Fruit fly (Drosophila melanogaster) whole organism, embryonic: ENCODE data around the gene Or85a.

Experiments used
- Aef1 ChIP-seq: fragments of 200-800 bp; sonication (Bioruptor generic); IDR thresholded peaks from 3 replicates; pipeline ENCODE4 v1.3.6; 2022; ENCODE audit warnings: missing biosample characterization, missing genetic modification characterization
- CG1024 ChIP-seq: fragments of 200-800 bp; sonication (Bioruptor generic); IDR thresholded peaks from 2 replicates; pipeline ENCODE4 v1.3.6; 2022; ENCODE audit warnings: missing biosample characterization, missing genetic modification characterization
- CG10321 ChIP-seq: fragments of 200-800 bp; sonication (Bioruptor generic); IDR thresholded peaks from 2 replicates; pipeline ENCODE4 v1.3.6; 2022; ENCODE audit warnings: missing biosample characterization, missing genetic modification characterization
- CG10543 ChIP-seq: fragments of 200-800 bp; sonication (Bioruptor generic); optimal IDR thresholded peaks from 3 replicates; lab custom pipeline; 2017; ENCODE audit warnings: missing biosample characterization, mild to moderate bottlenecking, missing genetic modification characterization, moderate library complexity
- CG11247 ChIP-seq: fragments of 200-800 bp; sonication (Bioruptor generic); IDR thresholded peaks from 2 replicates; pipeline ENCODE4 v1.3.6; 2022; ENCODE audit warnings: missing biosample characterization, missing genetic modification characterization
- CG12155 ChIP-seq: fragments of 200-800 bp; sonication (Bioruptor generic); optimal IDR thresholded peaks from 3 replicates; lab custom pipeline; 2016; ENCODE audit warnings: missing biosample characterization, missing genetic modification characterization
- CG13775 ChIP-seq: fragments of 200-800 bp; sonication (Bioruptor generic); optimal IDR thresholded peaks from 3 replicates; lab custom pipeline; 2017; ENCODE audit warnings: missing biosample characterization, mild to moderate bottlenecking, missing genetic modification characterization
- CG15011 ChIP-seq: fragments of 200-800 bp; sonication (Bioruptor generic); optimal IDR thresholded peaks from 3 replicates; lab custom pipeline; 2018; ENCODE audit warnings: missing biosample characterization, mild to moderate bottlenecking, missing genetic modification characterization
- CG1647 ChIP-seq: fragments of 200-800 bp; sonication (Bioruptor generic); optimal IDR thresholded peaks from 3 replicates; lab custom pipeline; 2016; ENCODE audit warnings: missing biosample characterization, missing genetic modification characterization
- CG17385 ChIP-seq: fragments of 200-800 bp; sonication (Bioruptor generic); optimal IDR thresholded peaks from 3 replicates; lab custom pipeline; 2018; ENCODE audit warnings: missing biosample characterization, mild to moderate bottlenecking, missing genetic modification characterization
- CG32772 ChIP-seq: fragments of 200-800 bp; sonication (Bioruptor generic); IDR thresholded peaks from 2 replicates; pipeline ENCODE4 v1.3.6; 2022; ENCODE audit warnings: missing biosample characterization, missing genetic modification characterization
- CG4328 ChIP-seq: fragments of 200-800 bp; sonication (Bioruptor generic); optimal IDR thresholded peaks from 3 replicates; lab custom pipeline; 2017; ENCODE audit warnings: missing biosample characterization, missing genetic modification reagents, missing genetic modification characterization
- CG5245 ChIP-seq: fragments of 200-800 bp; sonication (Bioruptor generic); optimal IDR thresholded peaks from 3 replicates; lab custom pipeline; 2016; ENCODE audit warnings: missing biosample characterization, missing genetic modification characterization
- CG6683 ChIP-seq: fragments of 200-800 bp; sonication (Bioruptor generic); optimal IDR thresholded peaks from 2 replicates; lab custom pipeline; 2017; ENCODE audit warnings: missing biosample characterization, mild to moderate bottlenecking, missing genetic modification characterization, missing genetic modification reagents
- CG7556 ChIP-seq: fragments of 200-800 bp; sonication (Bioruptor generic); optimal IDR thresholded peaks from 2 replicates; lab custom pipeline; 2017; ENCODE audit warnings: missing biosample characterization, mild to moderate bottlenecking, missing genetic modification characterization
- CG7786 ChIP-seq: fragments of 200-800 bp; sonication (Bioruptor generic); optimal IDR thresholded peaks from 2 replicates; lab custom pipeline; 2016; ENCODE audit warnings: missing biosample characterization, missing genetic modification characterization
- E2f2 ChIP-seq: fragments of 200-800 bp; sonication (Bioruptor generic); IDR thresholded peaks from 2 replicates; pipeline ENCODE4 v1.3.6; 2022; ENCODE audit warnings: missing biosample characterization, missing genetic modification characterization
- Fer2 ChIP-seq: fragments of 200-800 bp; sonication (Bioruptor generic); optimal IDR thresholded peaks from 2 replicates; lab custom pipeline; 2018; ENCODE audit warnings: missing biosample characterization, mild to moderate bottlenecking, missing genetic modification characterization, moderate library complexity
- HmgD ChIP-seq: fragments of 200-800 bp; sonication (Bioruptor generic); optimal IDR thresholded peaks from 3 replicates; lab custom pipeline; 2016; ENCODE audit warnings: missing biosample characterization, missing genetic modification characterization
- Hmx ChIP-seq: fragments of 200-800 bp; sonication (Bioruptor generic); optimal IDR thresholded peaks from 2 replicates; lab custom pipeline; 2016; ENCODE audit warnings: missing biosample characterization, missing genetic modification characterization
- Mes4 ChIP-seq: fragments of 200-800 bp; sonication (Bioruptor generic); optimal IDR thresholded peaks from 2 replicates; lab custom pipeline; 2016; ENCODE audit warnings: missing biosample characterization, missing genetic modification characterization
- Nf-YA ChIP-seq: fragments of 200-800 bp; sonication (Bioruptor generic); IDR thresholded peaks from 2 replicates; pipeline ENCODE4 v1.3.6; 2022; ENCODE audit warnings: missing biosample characterization, missing genetic modification characterization
- Rfx ChIP-seq: fragments of 200-800 bp; sonication (Bioruptor generic); IDR thresholded peaks from 2 replicates; pipeline ENCODE4 v1.3.6; 2022; ENCODE audit warnings: missing biosample characterization, missing genetic modification characterization
- Sox100B ChIP-seq: fragments of 200-800 bp; sonication (Bioruptor generic); optimal IDR thresholded peaks from 3 replicates; lab custom pipeline; 2018; ENCODE audit warnings: missing biosample characterization, mild to moderate bottlenecking, missing genetic modification characterization
- Ssrp ChIP-seq: fragments of 200-800 bp; sonication (Bioruptor generic); optimal IDR thresholded peaks from 2 replicates; lab custom pipeline; 2018; ENCODE audit warnings: missing biosample characterization, mild to moderate bottlenecking, missing genetic modification characterization, moderate library complexity
- Trl ChIP-seq, 3 experiments: fragments of >200 bp in 2 of 3; fragments of 200-800 bp in 1 of 3; sonication (Bioruptor generic) in 1 of 3; optimal IDR thresholded peaks; 2 replicates in 1 of 3; 3 replicates in 2 of 3; lab custom pipeline; 2016 to 2017; ENCODE audit warnings: missing biosample characterization in 1 of 3, missing genetic modification characterization in 1 of 3
- aop ChIP-seq: fragments of 200-800 bp; sonication (Bioruptor generic); IDR thresholded peaks from 2 replicates; pipeline ENCODE4 v1.3.6; 2022; ENCODE audit warnings: missing biosample characterization, missing genetic modification characterization
- az2 ChIP-seq: fragments of 200-800 bp; sonication (Bioruptor generic); optimal IDR thresholded peaks from 3 replicates; lab custom pipeline; 2016; ENCODE audit warnings: missing biosample characterization, missing genetic modification characterization
- bcd ChIP-seq: fragments of 200-800 bp; sonication (Bioruptor generic); optimal IDR thresholded peaks from 2 replicates; lab custom pipeline; 2017; ENCODE audit warnings: missing biosample characterization, mild to moderate bottlenecking, missing genetic modification characterization
- ci ChIP-seq: fragments of 200-800 bp; sonication (Bioruptor generic); IDR thresholded peaks from 3 replicates; pipeline ENCODE4 v1.3.6; 2022; ENCODE audit warnings: missing biosample characterization, missing genetic modification characterization
- corto ChIP-seq: fragments of 200-800 bp; sonication (Bioruptor generic); optimal IDR thresholded peaks from 2 replicates; lab custom pipeline; 2016; ENCODE audit warnings: missing biosample characterization, mild to moderate bottlenecking, missing genetic modification characterization, moderate library complexity
- dati ChIP-seq: fragments of 200-800 bp; sonication (Bioruptor generic); IDR thresholded peaks from 2 replicates; pipeline ENCODE4 v1.3.6; 2022; ENCODE audit warnings: missing biosample characterization, missing genetic modification characterization
- dmrt11E ChIP-seq: fragments of 200-800 bp; sonication (Bioruptor generic); optimal IDR thresholded peaks from 3 replicates; lab custom pipeline; 2018; ENCODE audit warnings: missing biosample characterization, mild to moderate bottlenecking, missing genetic modification characterization, moderate library complexity
- en ChIP-seq: fragments of 200-800 bp; sonication (Bioruptor generic); optimal IDR thresholded peaks from 2 replicates; lab custom pipeline; 2016; ENCODE audit warnings: missing biosample characterization, missing genetic modification characterization
- esg ChIP-seq: fragments of 200-800 bp; sonication (Bioruptor generic); conservative IDR thresholded peaks from 2 replicates; pipeline ENCODE4 v1.3.6; 2022; ENCODE audit warnings: missing biosample characterization, missing genetic modification characterization
- fu2 ChIP-seq: fragments of 200-800 bp; sonication (Bioruptor generic); optimal IDR thresholded peaks from 2 replicates; lab custom pipeline; 2016; ENCODE audit warnings: missing biosample characterization, missing genetic modification characterization
- gcm2 ChIP-seq: fragments of 200-800 bp; sonication (Bioruptor generic); optimal IDR thresholded peaks from 2 replicates; lab custom pipeline; 2016; ENCODE audit warnings: missing biosample characterization, missing genetic modification characterization
- her ChIP-seq: fragments of 200-800 bp; sonication (Bioruptor generic); optimal IDR thresholded peaks from 2 replicates; lab custom pipeline; 2016; ENCODE audit warnings: missing biosample characterization, missing genetic modification characterization
- jing ChIP-seq: fragments of 200-800 bp; sonication (Bioruptor generic); optimal IDR thresholded peaks from 2 replicates; lab custom pipeline; 2018; ENCODE audit warnings: missing biosample characterization, mild to moderate bottlenecking, missing genetic modification characterization
- lola ChIP-seq, 3 experiments: fragments of >200 bp in 2 of 3; fragments of 200-800 bp in 1 of 3; sonication (Bioruptor generic) in 1 of 3; optimal IDR thresholded peaks; 2 replicates each; lab custom pipeline; 2017 to 2019; ENCODE audit warnings: missing biosample characterization in 3 of 3, missing genetic modification characterization in 3 of 3, mild to moderate bottlenecking in 1 of 3, moderate library complexity in 1 of 3
- mld ChIP-seq: fragments of 200-800 bp; sonication (Bioruptor generic); IDR thresholded peaks from 3 replicates; pipeline ENCODE4 v1.3.6; 2022; ENCODE audit warnings: missing biosample characterization, missing genetic modification characterization; ENCODE audit not compliant: partially characterized antibody
- nom ChIP-seq: fragments of 200-800 bp; sonication (Bioruptor generic); optimal IDR thresholded peaks from 2 replicates; lab custom pipeline; 2017; ENCODE audit warnings: missing biosample characterization, missing genetic modification characterization, mild to moderate bottlenecking, moderate library complexity, missing genetic modification reagents
- onecut ChIP-seq: fragments of 200-800 bp; sonication (Bioruptor generic); IDR thresholded peaks from 2 replicates; pipeline ENCODE4 v1.3.6; 2022; ENCODE audit warnings: missing biosample characterization, missing genetic modification characterization
- org-1 ChIP-seq: fragments of 200-800 bp; sonication (Bioruptor generic); optimal IDR thresholded peaks from 2 replicates; lab custom pipeline; 2017; ENCODE audit warnings: missing biosample characterization, missing genetic modification characterization
- pan ChIP-seq, 4 experiments: fragments of >200 bp in 3 of 4; fragments of 200-800 bp in 1 of 4; sonication (Bioruptor generic) in 1 of 4; optimal IDR thresholded peaks in 3 of 4; IDR thresholded peaks in 1 of 4; 2 replicates each; pipeline versions ENCODE4 v1.3.6 to Lab custom; 2017 to 2022; ENCODE audit warnings: missing biosample characterization in 2 of 4, missing genetic modification characterization in 2 of 4, mixed read lengths in 1 of 4
- phol ChIP-seq: fragments of 200-800 bp; sonication (Bioruptor generic); optimal IDR thresholded peaks from 3 replicates; lab custom pipeline; 2018; ENCODE audit warnings: missing biosample characterization, mild to moderate bottlenecking, missing genetic modification characterization, moderate library complexity
- row ChIP-seq: fragments of 200-800 bp; sonication (Bioruptor generic); IDR thresholded peaks from 3 replicates; pipeline ENCODE4 v1.3.6; 2022; ENCODE audit warnings: missing biosample characterization, missing genetic modification characterization
- seq ChIP-seq: fragments of 200-800 bp; sonication (Bioruptor generic); IDR thresholded peaks from 2 replicates; pipeline ENCODE4 v1.3.6; 2022; ENCODE audit warnings: missing biosample characterization, missing genetic modification characterization
- ssp ChIP-seq: fragments of 200-800 bp; sonication (Bioruptor generic); IDR thresholded peaks from 2 replicates; pipeline ENCODE4 v1.3.6; 2022; ENCODE audit warnings: missing biosample characterization, missing genetic modification characterization
- yki ChIP-seq: fragments of >200 bp; optimal IDR thresholded peaks from 3 replicates; lab custom pipeline; 2018

The Or85a gene

dm6 chr3R:8349449-8350115 is 28.0 kb downstream of the Or85a start, which contains the start of gene Atg13 (continued):
- no peak for TF ChIP-seq jing (GFP tag; lab: Kevin White, UChicago)
- no peak for TF ChIP-seq her (GFP tag; lab: Kevin White, UChicago)
- no peak for TF ChIP-seq CG11247 (GFP tag; lab: Robert Waterston, UW)
- no peak for TF ChIP-seq seq
- no peak for TF ChIP-seq Trl (optimal IDR thresholded peaks at IDR 0.05; lab: Kevin White, UChicago)
- TF ChIP-seq Trl (GFP tag; optimal IDR thresholded peaks at IDR 0.05; lab: Kevin White, UChicago), result no peak
- peak in 1 of 3 experiments; percentile 34 for TF ChIP-seq lola (GFP tag; optimal IDR thresholded peaks at IDR 0.05; lab: Kevin White, UChicago)
- TF ChIP-seq corto, result no peak
- no peak; the same call in 1 of the 2 replicates for TF ChIP-seq E2f2 (GFP tag; lab: Robert Waterston, UW)
- TF ChIP-seq Sox100B, result no peak
- TF ChIP-seq CG1024 (GFP tag; lab: Robert Waterston, UW), result peak; percentile 55; the same call in 1 of the 2 replicates
- no peak for TF ChIP-seq CG7786 (GFP tag; lab: Kevin White, UChicago)
- TF ChIP-seq Mes4 (GFP tag; lab: Kevin White, UChicago), result no peak
- no peak for TF ChIP-seq esg
- peak; percentile 39; the same call in 1 of the 3 replicates for TF ChIP-seq ci (GFP tag; lab: Robert Waterston, UW)
- TF ChIP-seq CG12155 (GFP tag; lab: Kevin White, UChicago), result peak; percentile 20
- no peak for TF ChIP-seq CG5245 (GFP tag; lab: Kevin White, UChicago)
- TF ChIP-seq CG32772 (GFP tag; lab: Robert Waterston, UW), result no peak
- no peak for TF ChIP-seq fu2 (GFP tag; lab: Kevin White, UChicago)
- peak; percentile 37 for TF ChIP-seq Rfx (GFP tag; lab: Robert Waterston, UW)
- peak; percentile 23 for TF ChIP-seq dmrt11E (tag; lab: Kevin White, UChicago)
- TF ChIP-seq CG17385, result no peak
- no peak for TF ChIP-seq CG7556 (GFP tag; lab: Kevin White, UChicago)
- TF ChIP-seq HmgD (GFP tag; lab: Kevin White, UChicago), result no peak
- TF ChIP-seq gcm2 (GFP tag; lab: Kevin White, UChicago), result no peak
- TF ChIP-seq aop (GFP tag; lab: Robert Waterston, UW), result no peak
- no peak for TF ChIP-seq CG15011 (GFP tag; lab: Kevin White, UChicago)
- no peak for TF ChIP-seq en (GFP tag; lab: Kevin White, UChicago)
- peak; percentile 94 for TF ChIP-seq ssp (GFP tag; lab: Robert Waterston, UW)
- TF ChIP-seq row (GFP tag; lab: Robert Waterston, UW), result peak; percentile 82
- TF ChIP-seq CG4328 (GFP tag; lab: Kevin White, UChicago), result no peak
- TF ChIP-seq Aef1 (GFP tag; lab: Robert Waterston, UW), result peak; percentile 34; the same call in 1 of the 3 replicates
- TF ChIP-seq Fer2, result no peak
- TF ChIP-seq org-1 (GFP tag; lab: Kevin White, UChicago), result no peak
- TF ChIP-seq Nf-YA (GFP tag; lab: Robert Waterston, UW), result no peak
- no peak for TF ChIP-seq Hmx (GFP tag; lab: Kevin White, UChicago)
- TF ChIP-seq pan (optimal IDR thresholded peaks at IDR 0.05; lab: Kevin White, UChicago), result no peak
- TF ChIP-seq pan (GFP tag; optimal IDR thresholded peaks at IDR 0.05 in 1 of 2, IDR thresholded peaks at IDR 0.05 in 1 of 2), result no peak
- no peak for TF ChIP-seq CG10543 (GFP tag; lab: Kevin White, UChicago)
- TF ChIP-seq phol (tag; lab: Kevin White, UChicago), result peak; percentile 54
- TF ChIP-seq Ssrp (tag; lab: Kevin White, UChicago), result peak; percentile 33
- no peak for TF ChIP-seq CG1647 (GFP tag; lab: Kevin White, UChicago)
- peak; percentile 76; the same call in 2 of the 3 replicates for TF ChIP-seq mld
- peak; percentile 50 for TF ChIP-seq CG13775
- no peak for TF ChIP-seq CG10321 (GFP tag; lab: Robert Waterston, UW)
- TF ChIP-seq nom (GFP tag; lab: Kevin White, UChicago), result peak; percentile 98
- no peak for TF ChIP-seq bcd (GFP tag; lab: Kevin White, UChicago)
- TF ChIP-seq dati (GFP tag; lab: Robert Waterston, UW), result no peak
- no peak for TF ChIP-seq yki (lab: Kevin White, UChicago)
- no peak for TF ChIP-seq CG6683 (GFP tag; lab: Kevin White, UChicago)
- TF ChIP-seq az2 (GFP tag; lab: Kevin White, UChicago), result peak; percentile 16
- no peak for TF ChIP-seq onecut (GFP tag; lab: Robert Waterston, UW)
